Worm (Caenorhabditis elegans): ENCODE measurements around the gene F11G11.15.
A peak's percentile ranks its signal among the peaks of the same experiment; 100 is the strongest.
"Not testable (repeated sequence)": the region's sequence is repeated elsewhere in the genome, so short reads cannot be mapped to it uniquely, and the experiment has no call there.

F11G11.15 gene

ce11 chrII:4898529-4898928 lies 23.9 kb downstream of the F11G11.15 start, which contains the start of gene msp-32:
Gene msp-32 (plus strand): TSS chrII:4898829.
- TF ChIP-seq aha-1 (tag); nhr-41 (GFP tag; IDR thresholded peaks at IDR 0.05); set-16 (GFP tag; IDR thresholded peaks at IDR 0.05): not testable (repeated sequence)

- no peak for TF ChIP-seq Y5F2A.4 (GFP tag; optimal IDR thresholded peaks at IDR 0.05)
- no peak for TF ChIP-seq saeg-2 (GFP tag; IDR thresholded peaks at IDR 0.05)
- peak; percentile 28 for TF ChIP-seq spr-1 (tag; optimal IDR thresholded peaks at IDR 0.05)
- peak; percentile 16 for TF ChIP-seq nhr-102 (tag; optimal IDR thresholded peaks at IDR 0.05)
- TF ChIP-seq rbr-2 (tag; optimal IDR thresholded peaks at IDR 0.05), result peak; percentile 27
- no peak for TF ChIP-seq daf-16 (GFP tag; optimal IDR thresholded peaks at IDR 0.05)
- peak; percentile 29 for TF ChIP-seq daf-16 (tag; optimal IDR thresholded peaks at IDR 0.05)
- no peak for TF ChIP-seq dmd-6 (GFP tag; IDR thresholded peaks at IDR 0.05)
- TF ChIP-seq daf-12 (tag; optimal IDR thresholded peaks at IDR 0.05), result no peak
- TF ChIP-seq T20F7.1 (GFP tag; optimal IDR thresholded peaks at IDR 0.05), result peak; percentile 66
- peak; percentile 22; the same call in 1 of the 2 replicates for TF ChIP-seq pha-4 (GFP tag; IDR thresholded peaks at IDR 0.05)
- TF ChIP-seq pha-4 (tag; optimal IDR thresholded peaks at IDR 0.05), result no peak
- peak; percentile 68 for TF ChIP-seq mes-2 (tag; optimal IDR thresholded peaks at IDR 0.05; ENCODE audit: poor library complexity, severe bottlenecking)
- peak; percentile 5 for TF ChIP-seq hlh-11 (tag; optimal IDR thresholded peaks at IDR 0.05)
- TF ChIP-seq hlh-30 (tag; optimal IDR thresholded peaks at IDR 0.05; ENCODE audit: insufficient read depth), result peak; percentile 43
- no peak for TF ChIP-seq daf-8 (GFP tag; IDR thresholded peaks at IDR 0.05)
- peak; percentile 58 for TF ChIP-seq dve-1 (tag; optimal IDR thresholded peaks at IDR 0.05; ENCODE audit: insufficient read depth)
- TF ChIP-seq lin-38 (GFP tag; IDR thresholded peaks at IDR 0.05), result peak; percentile 77
- TF ChIP-seq hmg-1.1 (GFP tag; IDR thresholded peaks at IDR 0.05), result no peak
- peak; percentile 0 for TF ChIP-seq F49E8.2 (tag; optimal IDR thresholded peaks at IDR 0.05; ENCODE audit: borderline replicate concordance)
- TF ChIP-seq lsy-2 (tag; optimal IDR thresholded peaks at IDR 0.05), result peak in 1 of 2 experiments; percentile 75
- TF ChIP-seq Y105C5A.15 (GFP tag; IDR thresholded peaks at IDR 0.05), result no peak
- TF ChIP-seq R02D3.7 (tag; optimal IDR thresholded peaks at IDR 0.05), result no peak
- TF ChIP-seq ceh-44 (GFP tag; IDR thresholded peaks at IDR 0.05), result no peak
- peak; percentile 54 for TF ChIP-seq dpl-1 (GFP tag; optimal IDR thresholded peaks at IDR 0.05)
- 0 out of 2 replicates have a peak, but pooled peaks have one; percentile 10 for TF ChIP-seq arid-1 (GFP tag; conservative IDR thresholded peaks at IDR 0.05)
- no peak for TF ChIP-seq nhr-77 (tag; optimal IDR thresholded peaks at IDR 0.05)
- no peak for TF ChIP-seq ceh-28 (tag; optimal IDR thresholded peaks at IDR 0.05)
- TF ChIP-seq ama-1 (optimal IDR thresholded peaks at IDR 0.05), result peak; percentile 62
- 0 out of 2 replicates have a peak, but pooled peaks have one; percentile 13 for TF ChIP-seq T26A8.4 (GFP tag; IDR thresholded peaks at IDR 0.05)
- no peak for TF ChIP-seq tag-97 (GFP tag; IDR thresholded peaks at IDR 0.05)
- peak; percentile 49 for TF ChIP-seq aha-1 (tag)
- 0 out of 2 replicates have a peak, but pooled peaks have one; percentile 33 for TF ChIP-seq daf-19 (GFP tag; conservative IDR thresholded peaks at IDR 0.05)
- peak; percentile 1 for TF ChIP-seq nhr-48 (tag; optimal IDR thresholded peaks at IDR 0.05)
- TF ChIP-seq sdz-12 (GFP tag; optimal IDR thresholded peaks at IDR 0.05), result no peak
- peak; percentile 70 for TF ChIP-seq mep-1 (tag; optimal IDR thresholded peaks at IDR 0.05)
- TF ChIP-seq dmd-9 (GFP tag; IDR thresholded peaks at IDR 0.05), result no peak
- TF ChIP-seq unc-130 (GFP tag; optimal IDR thresholded peaks at IDR 0.05), result no peak
- TF ChIP-seq lin-13 (GFP tag; optimal IDR thresholded peaks at IDR 0.05), result peak; percentile 46
Observed at ce11 chrII:4902035-4902434, 27.4 kb downstream of the F11G11.15 start, which contains the start of gene R05F9.9. Gene R05F9.9 (minus strand): TSS chrII:4902100.

All from whole organism, L4 larva.